Worm (Caenorhabditis elegans) whole organism, L1 larva: Measurements from ENCODE around the gene Y39B6A.1.

Experiments
- C04F5.9 ChIP-seq: sonication (generic microtip); optimal IDR thresholded peaks from 2 replicates; lab custom pipeline; 2016; ENCODE audit warnings: missing genetic modification characterization, missing compliant biosample characterization
- C16A3.4 ChIP-seq: fragments of 150-350 bp; optimal IDR thresholded peaks from 2 replicates; lab custom pipeline; 2014; ENCODE audit warnings: missing biosample characterization, missing genetic modification characterization
- C34B4.2 ChIP-seq: sonication (generic microtip); optimal IDR thresholded peaks from 2 replicates; lab custom pipeline; 2017; ENCODE audit warnings: mild to moderate bottlenecking, missing genetic modification characterization, missing compliant biosample characterization
- F16B12.6 ChIP-seq: fragments of 150-350 bp; optimal IDR thresholded peaks from 2 replicates; lab custom pipeline; 2014; ENCODE audit warnings: missing biosample characterization, missing genetic modification characterization
- Y116A8C.19 ChIP-seq: sonication (generic microtip); optimal IDR thresholded peaks from 2 replicates; lab custom pipeline; 2016; ENCODE audit warnings: missing compliant biosample characterization, missing genetic modification characterization, borderline replicate concordance
- aha-1 ChIP-seq: fragments of 150-350 bp; optimal IDR thresholded peaks from 2 replicates; lab custom pipeline; 2014; ENCODE audit warnings: missing biosample characterization, missing genetic modification characterization
- aly-2 ChIP-seq: fragments of 150-350 bp; optimal IDR thresholded peaks from 2 replicates; lab custom pipeline; 2014; ENCODE audit warnings: missing biosample characterization, missing genetic modification characterization
- ceh-63 ChIP-seq: fragments of 200-800 bp; sonication (Bioruptor generic); optimal IDR thresholded peaks from 2 replicates; lab custom pipeline; 2018; ENCODE audit warnings: mild to moderate bottlenecking, missing genetic modification characterization, missing compliant biosample characterization
- ceh-8 ChIP-seq: fragments of 200-800 bp; sonication (Bioruptor generic); optimal IDR thresholded peaks from 2 replicates; lab custom pipeline; 2018; ENCODE audit warnings: mild to moderate bottlenecking, missing genetic modification characterization, moderate library complexity, missing compliant biosample characterization
- ceh-88 ChIP-seq: fragments of 200-800 bp; sonication (Bioruptor generic); IDR thresholded peaks from 2 replicates; pipeline ENCODE4 v1.3.6; 2022; ENCODE audit warnings: missing genetic modification characterization, missing compliant biosample characterization
- ceh-90 ChIP-seq: sonication (generic microtip); optimal IDR thresholded peaks from 2 replicates; lab custom pipeline; 2016; ENCODE audit warnings: missing genetic modification characterization, missing compliant biosample characterization
- ces-1 ChIP-seq: fragments of 150-350 bp; optimal IDR thresholded peaks from 2 replicates; lab custom pipeline; 2014; ENCODE audit warnings: missing biosample characterization, missing genetic modification reagents, missing genetic modification characterization
- efl-1 ChIP-seq, 4 experiments: fragments of 150-350 bp; optimal IDR thresholded peaks in 3 of 4; peaks in 1 of 4; 1 replicate in 1 of 4; 2 replicates in 3 of 4; lab custom pipeline; 2014; ENCODE audit warnings: missing biosample characterization in 2 of 4, missing genetic modification characterization in 2 of 4, missing genetic modification reagents in 2 of 4
- elt-2 ChIP-seq: sonication (generic microtip); optimal IDR thresholded peaks from 2 replicates; lab custom pipeline; 2016; ENCODE audit warnings: missing genetic modification characterization, mild to moderate bottlenecking, inconsistent platforms, missing compliant biosample characterization, missing genetic modification reagents
- elt-3 ChIP-seq, 6 experiments: fragments of 150-350 bp in 1 of 6; sonication (generic microtip); optimal IDR thresholded peaks; 2 replicates each; lab custom pipeline; 2017 to 2018; ENCODE audit warnings: missing biosample characterization in 6 of 6, missing genetic modification characterization in 6 of 6, inconsistent platforms in 1 of 6
- fkh-10 ChIP-seq: sonication (generic microtip); optimal IDR thresholded peaks from 2 replicates; lab custom pipeline; 2017; ENCODE audit warnings: missing biosample characterization, missing genetic modification reagents, missing genetic modification characterization
- fkh-4 ChIP-seq: sonication (generic microtip); optimal IDR thresholded peaks from 2 replicates; lab custom pipeline; 2016; ENCODE audit warnings: missing compliant biosample characterization, missing genetic modification characterization, borderline replicate concordance
- fos-1 ChIP-seq: fragments of 150-350 bp; optimal IDR thresholded peaks from 2 replicates; lab custom pipeline; 2014; ENCODE audit warnings: missing biosample characterization, missing genetic modification characterization
- irx-1 ChIP-seq: sonication (generic microtip); optimal IDR thresholded peaks from 2 replicates; lab custom pipeline; 2016; ENCODE audit warnings: missing genetic modification characterization, missing compliant biosample characterization
- isw-1 ChIP-seq: fragments of 200-800 bp; sonication (Bioruptor generic); IDR thresholded peaks from 2 replicates; pipeline ENCODE4 v1.3.6; 2022; ENCODE audit warnings: missing genetic modification characterization, missing compliant biosample characterization
- lin-13 ChIP-seq: fragments of 150-350 bp; optimal IDR thresholded peaks from 2 replicates; lab custom pipeline; 2014; ENCODE audit warnings: missing biosample characterization, missing genetic modification reagents, missing genetic modification characterization
- lin-14 ChIP-seq: fragments of 200-800 bp; sonication (Bioruptor generic); optimal IDR thresholded peaks from 2 replicates; lab custom pipeline; 2018; ENCODE audit warnings: mild to moderate bottlenecking, missing genetic modification characterization, moderate library complexity, missing compliant biosample characterization
- lin-35 ChIP-seq, 2 experiments: fragments of 150-350 bp; optimal IDR thresholded peaks; 2 replicates each; lab custom pipeline; 2014; ENCODE audit warnings: missing biosample characterization in 2 of 2, missing genetic modification characterization in 2 of 2, missing genetic modification reagents in 2 of 2
- lin-39 ChIP-seq: fragments of 150-350 bp; optimal IDR thresholded peaks from 2 replicates; lab custom pipeline; 2014; ENCODE audit warnings: missing biosample characterization, missing genetic modification reagents, missing genetic modification characterization
- lsy-2 ChIP-seq, 2 experiments: fragments of 150-350 bp; optimal IDR thresholded peaks; 2 replicates each; lab custom pipeline; 2014; ENCODE audit warnings: missing biosample characterization in 2 of 2, missing genetic modification characterization in 2 of 2
- mab-9 ChIP-seq: fragments of 200-800 bp; sonication (Bioruptor generic); IDR thresholded peaks from 2 replicates; pipeline ENCODE4 v1.3.6; 2022; ENCODE audit warnings: missing genetic modification reagents, missing genetic modification characterization, missing compliant biosample characterization
- mdl-1 ChIP-seq, 2 experiments: fragments of 150-350 bp; optimal IDR thresholded peaks; 2 replicates each; lab custom pipeline; 2014 to 2017; ENCODE audit warnings: missing biosample characterization in 2 of 2, missing genetic modification characterization in 2 of 2, inconsistent platforms in 1 of 2
- mep-1 ChIP-seq: fragments of 150-350 bp; optimal IDR thresholded peaks from 2 replicates; lab custom pipeline; 2014; ENCODE audit warnings: missing biosample characterization, missing genetic modification characterization
- nhr-11 ChIP-seq: fragments of 150-350 bp; optimal IDR thresholded peaks from 2 replicates; lab custom pipeline; 2014; ENCODE audit warnings: missing biosample characterization, missing genetic modification characterization
- nhr-12 ChIP-seq: sonication (generic microtip); optimal IDR thresholded peaks from 2 replicates; lab custom pipeline; 2017; ENCODE audit warnings: missing biosample characterization, missing genetic modification characterization
- nhr-19 ChIP-seq: fragments of 200-800 bp; sonication (Bioruptor generic); conservative IDR thresholded peaks from 2 replicates; pipeline ENCODE4 v1.3.6; 2022; ENCODE audit warnings: missing genetic modification characterization, missing compliant biosample characterization
- nhr-28 ChIP-seq: fragments of 150-350 bp; optimal IDR thresholded peaks from 2 replicates; lab custom pipeline; 2014; ENCODE audit warnings: missing biosample characterization, missing genetic modification characterization
- nhr-47 ChIP-seq: sonication (generic microtip); optimal IDR thresholded peaks from 2 replicates; lab custom pipeline; 2016; ENCODE audit warnings: mild to moderate bottlenecking, missing genetic modification characterization, moderate library complexity, missing compliant biosample characterization
- nhr-71 ChIP-seq: sonication (generic microtip); optimal IDR thresholded peaks from 2 replicates; lab custom pipeline; 2016; ENCODE audit warnings: mild to moderate bottlenecking, missing genetic modification characterization, moderate library complexity, missing compliant biosample characterization
- nhr-76 ChIP-seq: sonication (generic microtip); optimal IDR thresholded peaks from 2 replicates; lab custom pipeline; 2017; ENCODE audit warnings: missing biosample characterization, missing genetic modification characterization
- nhr-84 ChIP-seq: sonication (generic microtip); optimal IDR thresholded peaks from 2 replicates; lab custom pipeline; 2017; ENCODE audit warnings: missing biosample characterization, missing genetic modification characterization
- snpc-4 ChIP-seq: fragments of 150-350 bp; optimal IDR thresholded peaks from 2 replicates; lab custom pipeline; 2014; ENCODE audit warnings: missing biosample characterization, missing genetic modification characterization
- snu-23 ChIP-seq: sonication (generic microtip); optimal IDR thresholded peaks from 2 replicates; lab custom pipeline; 2016; ENCODE audit warnings: missing genetic modification characterization, missing compliant biosample characterization
- tlp-1 ChIP-seq: fragments of 150-350 bp; optimal IDR thresholded peaks from 2 replicates; lab custom pipeline; 2014; ENCODE audit warnings: missing biosample characterization, missing genetic modification characterization
- unc-130 ChIP-seq: fragments of 150-350 bp; optimal IDR thresholded peaks from 2 replicates; lab custom pipeline; 2017; ENCODE audit warnings: missing biosample characterization, missing genetic modification characterization, inconsistent platforms
- unc-62 ChIP-seq: fragments of 150-350 bp; optimal IDR thresholded peaks from 2 replicates; lab custom pipeline; 2014; ENCODE audit warnings: missing biosample characterization, missing genetic modification reagents, missing genetic modification characterization
- unc-98 ChIP-seq: fragments of 200-800 bp; sonication (Bioruptor generic); IDR thresholded peaks from 2 replicates; pipeline ENCODE4 v1.3.6; 2022; ENCODE audit warnings: missing genetic modification characterization, missing compliant biosample characterization
- zag-1 ChIP-seq: fragments of 150-350 bp; optimal IDR thresholded peaks from 2 replicates; lab custom pipeline; 2014; ENCODE audit warnings: missing biosample characterization, missing genetic modification characterization
- ztf-11 ChIP-seq, 2 experiments: sonication (generic microtip); optimal IDR thresholded peaks; 2 replicates each; lab custom pipeline; 2016 to 2017; ENCODE audit warnings: missing genetic modification characterization in 2 of 2, missing biosample characterization in 1 of 2, missing compliant biosample characterization in 1 of 2

The Y39B6A.1 gene

DNA sequence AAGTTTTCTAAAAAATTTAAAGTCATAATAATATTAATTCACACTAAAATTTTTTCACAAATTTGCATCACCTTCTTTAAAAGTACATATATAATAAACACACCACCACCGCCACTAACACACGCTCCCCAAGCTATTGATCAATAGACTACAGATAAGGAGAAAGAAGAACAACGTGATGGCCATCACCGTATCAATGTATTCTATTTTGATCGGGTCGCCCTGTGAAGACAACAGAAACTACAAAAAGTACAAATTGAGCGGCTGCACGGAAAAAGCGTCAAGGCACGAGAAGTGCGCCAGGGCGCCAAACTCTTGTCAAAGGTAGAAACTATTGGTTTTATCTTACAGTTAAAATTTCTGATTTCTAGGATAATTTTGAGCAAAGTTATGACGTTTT, 8.9 kb upstream of the Y39B6A.1 start (continued):
- TF ChIP-seq nhr-11 (tag; lab: Kevin White, UChicago) (no peak), ztf-11 (tag; optimal IDR thresholded peaks at IDR 0.05; lab: Kevin White, UChicago) (no peak), C34B4.2 (tag; lab: Kevin White, UChicago) (no peak), elt-2 (tag; lab: Kevin White, UChicago) (peak; percentile 72), nhr-76 (tag; lab: Kevin White, UChicago) (no peak), fkh-4 (no peak), ceh-8 (GFP tag; lab: Kevin White, UChicago) (no peak), ces-1 (GFP tag; lab: Kevin White, UChicago) (no peak), mdl-1 (tag; optimal IDR thresholded peaks at IDR 0.05; lab: Kevin White, UChicago) (peak in 1 of 2 experiments; percentile 6), lin-14 (GFP tag; lab: Kevin White, UChicago) (no peak), aly-2 (tag; lab: Kevin White, UChicago) (no peak), F16B12.6 (no peak), snpc-4 (no peak)

DNA sequence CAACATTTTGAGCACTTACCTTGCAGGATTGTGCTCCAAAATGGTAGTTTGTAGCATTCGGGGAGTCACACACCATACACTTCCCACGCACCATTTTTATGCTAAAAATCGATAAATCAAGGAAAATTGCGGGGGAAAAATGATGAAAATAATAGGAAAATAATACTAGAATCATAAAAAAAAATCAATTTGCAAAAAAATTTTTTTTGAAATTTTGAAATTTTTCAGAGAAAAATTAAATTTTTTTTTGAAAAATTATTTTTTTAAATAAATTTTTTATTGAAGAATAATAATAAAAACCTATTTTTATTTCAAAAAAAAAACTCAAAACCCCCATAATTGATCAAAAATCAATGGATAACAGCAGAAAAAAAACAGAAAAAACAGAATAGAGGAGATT, 8.4 kb upstream of the Y39B6A.1 start, which contains the start of gene nhr-79:
Gene nhr-79 (minus strand): TSS at position 101 of the 400 bp plus-strand sequence.
- no peak for TF ChIP-seq lsy-2 (tag; optimal IDR thresholded peaks at IDR 0.05; lab: Kevin White, UChicago)
- TF ChIP-seq, all 84 proteins: peak for 0

DNA sequence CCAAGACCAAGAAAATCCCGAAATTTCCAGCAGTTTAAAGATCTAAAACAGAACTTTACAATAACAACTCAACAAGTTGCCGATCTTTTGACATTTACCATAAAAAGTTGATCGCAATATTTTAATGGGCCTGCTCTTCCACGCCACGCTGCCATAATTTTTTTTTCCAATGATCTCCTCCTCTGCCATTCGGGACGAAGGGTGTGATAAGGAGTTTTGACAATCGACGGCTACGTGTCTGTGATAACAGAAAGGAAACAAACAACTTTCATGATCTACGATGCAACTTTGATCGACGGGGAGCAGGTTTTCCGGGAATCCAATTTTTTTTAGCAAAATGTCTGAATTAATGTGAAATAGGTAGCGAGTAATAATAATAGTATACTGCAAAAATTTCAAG, 3.5 kb upstream of the Y39B6A.1 start:
- TF ChIP-seq unc-130 (tag; lab: Kevin White, UChicago) (no peak), elt-3 (tag; optimal IDR thresholded peaks at IDR 0.05; lab: Kevin White, UChicago) (no peak), ceh-90 (tag; lab: Kevin White, UChicago) (no peak), mdl-1 (tag; optimal IDR thresholded peaks at IDR 0.05; lab: Kevin White, UChicago) (no peak), zag-1 (tag; lab: Kevin White, UChicago) (no peak), fkh-4 (no peak), mep-1 (tag; lab: Kevin White, UChicago) (no peak), ces-1 (GFP tag; lab: Kevin White, UChicago) (no peak), elt-2 (tag; lab: Kevin White, UChicago) (peak; percentile 70), fkh-10 (GFP tag; lab: Kevin White, UChicago) (no peak), nhr-76 (tag; lab: Kevin White, UChicago) (no peak), aha-1 (tag; lab: Kevin White, UChicago) (no peak), aly-2 (tag; lab: Kevin White, UChicago) (no peak), lin-35 (GFP tag; optimal IDR thresholded peaks at IDR 0.05; lab: Kevin White, UChicago) (peak in 1 of 2 experiments; percentile 38), F16B12.6 (no peak)

DNA sequence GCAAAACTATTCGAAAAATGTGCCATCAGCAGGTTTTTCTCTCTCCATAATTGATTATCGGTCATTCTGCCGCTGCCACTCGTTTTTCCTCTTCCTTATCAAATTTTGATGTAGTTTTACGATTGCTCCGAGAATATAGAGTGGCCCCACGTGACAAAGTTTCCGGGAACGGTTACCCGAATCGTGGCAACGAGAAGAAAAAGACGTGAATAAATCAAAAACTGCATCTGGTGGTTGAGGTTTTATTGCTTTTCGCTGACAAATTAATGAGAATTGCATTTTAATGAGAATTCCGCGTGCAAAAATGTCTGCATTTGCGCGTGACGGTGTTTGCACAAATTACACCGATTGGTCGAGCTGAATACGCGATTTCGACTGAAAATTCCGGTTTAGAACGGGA, 2.0 kb upstream of the Y39B6A.1 start:
- TF ChIP-seq ces-1 (GFP tag; lab: Kevin White, UChicago) (no peak), nhr-19 (GFP tag; lab: Robert Waterston, UW) (no peak), nhr-47 (tag; lab: Kevin White, UChicago) (no peak), snu-23 (GFP tag; lab: Kevin White, UChicago) (no peak), lin-35 (GFP tag; optimal IDR thresholded peaks at IDR 0.05; lab: Kevin White, UChicago) (peak in 1 of 2 experiments; percentile 2), Y116A8C.19 (tag; lab: Kevin White, UChicago) (no peak), nhr-11 (tag; lab: Kevin White, UChicago) (no peak), C04F5.9 (no peak), irx-1 (tag; lab: Kevin White, UChicago) (no peak), nhr-12 (no peak), fkh-10 (GFP tag; lab: Kevin White, UChicago) (no peak), C16A3.4 (tag; lab: Kevin White, UChicago) (no peak), nhr-84 (tag; lab: Kevin White, UChicago) (no peak), elt-2 (tag; lab: Kevin White, UChicago) (peak; percentile 90), nhr-28 (no peak), tlp-1 (no peak), aly-2 (tag; lab: Kevin White, UChicago) (no peak), unc-98 (GFP tag; lab: Robert Waterston, UW) (no peak), C34B4.2 (tag; lab: Kevin White, UChicago) (no peak), lin-39 (tag; lab: Kevin White, UChicago) (no peak), isw-1 (no peak), unc-62 (GFP tag; lab: Kevin White, UChicago) (no peak), ceh-88 (GFP tag; lab: Robert Waterston, UW) (no peak), efl-1 (optimal IDR thresholded peaks at IDR 0.05; lab: Kevin White, UChicago) (no peak), efl-1 (GFP tag; optimal IDR thresholded peaks at IDR 0.05 in 1 of 2; lab: Kevin White, UChicago) (peak in 1 of 2 experiments; percentile 52), F16B12.6 (peak; percentile 12), mab-9 (GFP tag; lab: Robert Waterston, UW) (no peak), ceh-63 (no peak), elt-3 (tag; optimal IDR thresholded peaks at IDR 0.05; lab: Kevin White, UChicago) (no peak), nhr-71 (no peak), ceh-8 (GFP tag; lab: Kevin White, UChicago) (no peak), nhr-76 (tag; lab: Kevin White, UChicago) (no peak), unc-130 (tag; lab: Kevin White, UChicago) (no peak), fos-1 (tag; lab: Kevin White, UChicago) (no peak), lin-13 (GFP tag; lab: Kevin White, UChicago) (no peak)
